Fruit fly (Drosophila melanogaster) whole organism, prepupa: Measurements from ENCODE around the gene up.
A peak's percentile ranks its signal among the peaks of the same experiment; 100 is the strongest.

Experiments
- Blimp-1 ChIP-seq: fragments of 200-800 bp; sonication (Bioruptor generic); optimal IDR thresholded peaks from 3 replicates; lab custom pipeline; 2017; ENCODE audit warnings: missing biosample characterization, missing genetic modification characterization, mild to moderate bottlenecking, moderate library complexity, missing genetic modification reagents
- CG10631 ChIP-seq: fragments of 200-800 bp; sonication (Bioruptor generic); optimal IDR thresholded peaks from 2 replicates; lab custom pipeline; 2016; ENCODE audit warnings: missing biosample characterization, missing genetic modification characterization
- CG10669 ChIP-seq: fragments of 200-800 bp; sonication (Bioruptor generic); optimal IDR thresholded peaks from 3 replicates; lab custom pipeline; 2018; ENCODE audit warnings: missing biosample characterization, mild to moderate bottlenecking, missing genetic modification characterization, moderate library complexity
- CG11762 ChIP-seq: fragments of 200-800 bp; sonication (Bioruptor generic); optimal IDR thresholded peaks from 3 replicates; lab custom pipeline; 2016; ENCODE audit warnings: missing biosample characterization, missing genetic modification characterization; ENCODE audit not compliant: insufficient read depth
- CG11902 ChIP-seq: fragments of 200-800 bp; sonication (Bioruptor generic); optimal IDR thresholded peaks from 3 replicates; lab custom pipeline; 2016; ENCODE audit warnings: missing biosample characterization, missing genetic modification characterization
- CG15336 ChIP-seq: fragments of 200-800 bp; sonication (Bioruptor generic); IDR thresholded peaks from 2 replicates; pipeline ENCODE4 v1.3.6; 2022; ENCODE audit warnings: missing biosample characterization, missing genetic modification characterization
- CG1621 ChIP-seq: fragments of 200-800 bp; sonication (Bioruptor generic); optimal IDR thresholded peaks from 3 replicates; lab custom pipeline; 2018; ENCODE audit warnings: missing biosample characterization, mild to moderate bottlenecking, missing genetic modification characterization
- CG16779 ChIP-seq: fragments of 200-800 bp; sonication (Bioruptor generic); optimal IDR thresholded peaks from 3 replicates; lab custom pipeline; 2017; ENCODE audit warnings: missing biosample characterization, mild to moderate bottlenecking, missing genetic modification characterization
- CG3032 ChIP-seq: fragments of 200-800 bp; optimal IDR thresholded peaks from 2 replicates; lab custom pipeline; 2019; ENCODE audit warnings: missing biosample characterization, mild to moderate bottlenecking, missing genetic modification characterization, moderate library complexity
- CG31627 ChIP-seq: fragments of 200-800 bp; sonication (Bioruptor generic); optimal IDR thresholded peaks from 3 replicates; lab custom pipeline; 2016; ENCODE audit warnings: missing biosample characterization, missing genetic modification characterization
- CG32006 ChIP-seq: fragments of 200-800 bp; sonication (Bioruptor generic); optimal IDR thresholded peaks from 3 replicates; lab custom pipeline; 2017; ENCODE audit warnings: missing biosample characterization, mild to moderate bottlenecking, missing genetic modification characterization
- CG3919 ChIP-seq: fragments of 200-800 bp; sonication (Bioruptor generic); optimal IDR thresholded peaks from 3 replicates; lab custom pipeline; 2016; ENCODE audit warnings: missing biosample characterization, missing genetic modification characterization
- CG6792 ChIP-seq: fragments of 200-800 bp; sonication (Bioruptor generic); optimal IDR thresholded peaks from 3 replicates; lab custom pipeline; 2016; ENCODE audit warnings: missing biosample characterization, missing genetic modification characterization
- CG6854 ChIP-seq: fragments of 200-800 bp; sonication (Bioruptor generic); optimal IDR thresholded peaks from 2 replicates; lab custom pipeline; 2017; ENCODE audit warnings: missing biosample characterization, mild to moderate bottlenecking, missing genetic modification characterization
- CG7368 ChIP-seq: fragments of 200-800 bp; sonication (Bioruptor generic); optimal IDR thresholded peaks from 3 replicates; lab custom pipeline; 2016; ENCODE audit warnings: missing biosample characterization, missing genetic modification characterization
- CG8119 ChIP-seq: fragments of 200-800 bp; sonication (Bioruptor generic); IDR thresholded peaks from 3 replicates; pipeline ENCODE4 v1.3.6; 2022; ENCODE audit warnings: missing biosample characterization, missing genetic modification characterization
- CG8319 ChIP-seq: fragments of 200-800 bp; sonication (Bioruptor generic); optimal IDR thresholded peaks from 3 replicates; lab custom pipeline; 2016; ENCODE audit warnings: missing biosample characterization, missing genetic modification characterization
- CG9139 ChIP-seq: fragments of 200-800 bp; sonication (Bioruptor generic); optimal IDR thresholded peaks from 3 replicates; lab custom pipeline; 2017; ENCODE audit warnings: missing biosample characterization, mild to moderate bottlenecking, missing genetic modification characterization
- Eip78C ChIP-seq: fragments of 200-800 bp; sonication (Bioruptor generic); peaks from one replicate; lab custom pipeline; 2016; ENCODE audit warnings: missing biosample characterization, missing genetic modification characterization
- Eip93F ChIP-seq: fragments of 200-800 bp; sonication (Bioruptor generic); optimal IDR thresholded peaks from 2 replicates; lab custom pipeline; 2016; ENCODE audit warnings: missing biosample characterization, mild to moderate bottlenecking, missing genetic modification characterization
- Ets21C ChIP-seq: fragments of 200-800 bp; sonication (Bioruptor generic); optimal IDR thresholded peaks from 3 replicates; lab custom pipeline; 2016; ENCODE audit warnings: missing biosample characterization, missing genetic modification characterization
- Ets96B ChIP-seq: fragments of 200-800 bp; optimal IDR thresholded peaks from 2 replicates; lab custom pipeline; 2019; ENCODE audit warnings: missing biosample characterization, mild to moderate bottlenecking, missing genetic modification characterization, moderate library complexity
- Hr38 ChIP-seq: sonication (Bioruptor generic); optimal IDR thresholded peaks from 2 replicates; lab custom pipeline; 2016; ENCODE audit warnings: missing biosample characterization, missing genetic modification characterization
- Hr39 ChIP-seq: fragments of 200-800 bp; sonication (Bioruptor generic); optimal IDR thresholded peaks from 2 replicates; lab custom pipeline; 2016; ENCODE audit warnings: missing biosample characterization, missing genetic modification characterization
- Lpt ChIP-seq: fragments of 200-800 bp; sonication (Bioruptor generic); optimal IDR thresholded peaks from 3 replicates; lab custom pipeline; 2016; ENCODE audit warnings: missing biosample characterization, missing genetic modification characterization
- Met ChIP-seq: fragments of 200-800 bp; sonication (Bioruptor generic); optimal IDR thresholded peaks from 3 replicates; lab custom pipeline; 2016; ENCODE audit warnings: missing biosample characterization, missing genetic modification characterization
- Sox102F ChIP-seq: fragments of 200-800 bp; sonication (Bioruptor generic); optimal IDR thresholded peaks from 2 replicates; lab custom pipeline; 2016; ENCODE audit warnings: missing biosample characterization, mild to moderate bottlenecking, missing genetic modification characterization
- Sox14 ChIP-seq: fragments of 200-800 bp; sonication (Bioruptor generic); optimal IDR thresholded peaks from 3 replicates; lab custom pipeline; 2016; ENCODE audit warnings: missing biosample characterization, missing genetic modification characterization
- Sox15 ChIP-seq: fragments of 200-800 bp; sonication (Bioruptor generic); optimal IDR thresholded peaks from 3 replicates; lab custom pipeline; 2016; ENCODE audit warnings: missing biosample characterization, missing genetic modification characterization
- achi ChIP-seq: fragments of 200-800 bp; sonication (Bioruptor generic); optimal IDR thresholded peaks from 3 replicates; lab custom pipeline; 2016; ENCODE audit warnings: missing biosample characterization, missing genetic modification characterization
- acj6 ChIP-seq: fragments of 200-800 bp; sonication (Bioruptor generic); optimal IDR thresholded peaks from 3 replicates; lab custom pipeline; 2016; ENCODE audit warnings: missing biosample characterization, missing genetic modification characterization
- cyc ChIP-seq: fragments of 200-800 bp; sonication (Bioruptor generic); optimal IDR thresholded peaks from 3 replicates; lab custom pipeline; 2016; ENCODE audit warnings: missing biosample characterization, missing genetic modification characterization
- dac ChIP-seq: fragments of 200-800 bp; sonication (Bioruptor generic); optimal IDR thresholded peaks from 2 replicates; lab custom pipeline; 2017; ENCODE audit warnings: missing biosample characterization, mild to moderate bottlenecking, missing genetic modification characterization
- dsx ChIP-seq: fragments of 200-800 bp; optimal IDR thresholded peaks from 3 replicates; lab custom pipeline; 2019; ENCODE audit warnings: missing biosample characterization, mild to moderate bottlenecking, missing genetic modification characterization, moderate library complexity; ENCODE audit not compliant: poor library complexity, severe bottlenecking
- eg ChIP-seq: fragments of 200-800 bp; sonication (Bioruptor generic); IDR thresholded peaks from 3 replicates; pipeline ENCODE4 v1.3.6; 2022; ENCODE audit warnings: missing biosample characterization, missing genetic modification characterization
- esn ChIP-seq: fragments of 200-800 bp; sonication (Bioruptor generic); optimal IDR thresholded peaks from 2 replicates; lab custom pipeline; 2016; ENCODE audit warnings: missing biosample characterization, mild to moderate bottlenecking, missing genetic modification characterization, moderate library complexity
- fd59A ChIP-seq: fragments of 200-800 bp; sonication (Bioruptor generic); optimal IDR thresholded peaks from 2 replicates; lab custom pipeline; 2017; ENCODE audit warnings: missing biosample characterization, mild to moderate bottlenecking, missing genetic modification characterization, missing genetic modification reagents
- fd85E ChIP-seq: fragments of 200-800 bp; sonication (Bioruptor generic); optimal IDR thresholded peaks from 3 replicates; lab custom pipeline; 2016; ENCODE audit warnings: missing biosample characterization, missing genetic modification characterization
- fkh ChIP-seq: fragments of 200-800 bp; sonication (Bioruptor generic); optimal IDR thresholded peaks from 3 replicates; lab custom pipeline; 2017; ENCODE audit warnings: missing biosample characterization, mild to moderate bottlenecking, missing genetic modification characterization, moderate library complexity
- lz ChIP-seq: fragments of 200-800 bp; sonication (Bioruptor generic); optimal IDR thresholded peaks from 3 replicates; lab custom pipeline; 2016; ENCODE audit warnings: missing biosample characterization, missing genetic modification characterization
- net ChIP-seq: fragments of 200-800 bp; sonication (Bioruptor generic); optimal IDR thresholded peaks from 3 replicates; lab custom pipeline; 2016; ENCODE audit warnings: missing biosample characterization, missing genetic modification characterization
- pdm3 ChIP-seq: fragments of 200-800 bp; sonication (Bioruptor generic); optimal IDR thresholded peaks from 3 replicates; lab custom pipeline; 2016; ENCODE audit warnings: missing biosample characterization, missing genetic modification characterization
- salr ChIP-seq, 2 experiments: fragments of 200-800 bp; sonication (Bioruptor generic); optimal IDR thresholded peaks; 3 replicates each; lab custom pipeline; 2016 to 2018; ENCODE audit warnings: missing biosample characterization in 2 of 2, missing genetic modification characterization in 2 of 2, mild to moderate bottlenecking in 1 of 2
- spab ChIP-seq: fragments of 200-800 bp; sonication (Bioruptor generic); optimal IDR thresholded peaks from 2 replicates; lab custom pipeline; 2017; ENCODE audit warnings: missing biosample characterization, mild to moderate bottlenecking, missing genetic modification characterization, missing genetic modification reagents
- svp ChIP-seq: fragments of 200-800 bp; sonication (Bioruptor generic); peaks from one replicate; lab custom pipeline; 2016; ENCODE audit warnings: missing biosample characterization, missing genetic modification characterization
- vri ChIP-seq: fragments of 200-800 bp; sonication (Bioruptor generic); optimal IDR thresholded peaks from 3 replicates; lab custom pipeline; 2016; ENCODE audit warnings: missing biosample characterization, mild to moderate bottlenecking, missing genetic modification characterization

The up gene

DNA sequence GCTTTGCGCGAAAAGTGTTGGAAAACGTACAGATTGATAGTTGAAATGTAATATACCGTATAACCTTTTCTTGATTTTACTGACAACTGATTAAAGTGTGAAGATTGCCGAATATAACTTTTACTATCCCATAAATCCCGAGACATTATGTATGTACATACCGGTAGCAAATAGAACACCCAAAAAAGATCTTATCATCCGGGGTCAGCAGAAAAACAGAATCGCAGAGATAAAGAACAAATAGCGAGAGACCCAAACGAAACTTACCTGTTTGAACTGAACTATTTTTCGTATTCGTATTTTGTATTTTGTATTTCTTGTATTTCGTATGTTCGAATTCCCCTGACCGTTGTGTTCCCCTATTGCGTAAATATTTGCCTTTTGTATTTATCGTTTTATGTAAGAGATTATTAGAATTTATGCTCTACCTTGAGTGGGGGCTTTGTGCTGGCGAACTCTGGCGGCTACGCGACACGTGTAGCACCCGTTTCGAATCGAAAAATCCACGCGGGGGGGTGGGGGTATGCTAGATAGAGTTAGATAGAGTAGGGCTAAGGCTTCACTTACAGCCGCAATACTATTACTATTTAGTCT is 31.0 kb upstream of the up start:
- peak; percentile 35 for TF ChIP-seq fkh
- TF ChIP-seq lz (GFP tag; lab: Kevin White, UChicago), result no peak

dm6 chrX:13632606-13633005 is 30.2 kb upstream of the up start:
- TF ChIP-seq fkh (peak; percentile 78), vri (GFP tag; lab: Kevin White, UChicago) (no peak)
- TF ChIP-seq, all 60 proteins: peak for 1

dm6 chrX:13630290-13630900 is 28.0 kb upstream of the up start:
- TF ChIP-seq CG11762 (GFP tag; lab: Kevin White, UChicago) (peak; percentile 2), Blimp-1 (GFP tag; lab: Kevin White, UChicago) (no peak), fd59A (GFP tag; lab: Kevin White, UChicago) (no peak), CG16779 (no peak), CG3919 (GFP tag; lab: Kevin White, UChicago) (peak; percentile 46), CG6792 (GFP tag; lab: Kevin White, UChicago) (peak; percentile 52), fkh (no peak), achi (GFP tag; lab: Kevin White, UChicago) (peak; percentile 47), dsx (GFP tag; lab: Kevin White, UChicago) (no peak), spab (GFP tag; lab: Kevin White, UChicago) (no peak), Met (GFP tag; lab: Kevin White, UChicago) (peak; percentile 51), dac (GFP tag; lab: Kevin White, UChicago) (no peak), CG10669 (GFP tag; lab: Kevin White, UChicago) (no peak), lz (GFP tag; lab: Kevin White, UChicago) (peak; percentile 62), CG9139 (GFP tag; lab: Kevin White, UChicago) (no peak), Eip93F (GFP tag; lab: Kevin White, UChicago) (no peak), CG8319 (peak; percentile 17), CG10631 (GFP tag; lab: Kevin White, UChicago) (peak; percentile 21), Hr38 (no peak), CG15336 (GFP tag; lab: Robert Waterston, UW) (peak; percentile 49; the same call in 1 of the 2 replicates), CG31627 (GFP tag; lab: Kevin White, UChicago) (peak; percentile 62), CG32006 (GFP tag; lab: Kevin White, UChicago) (peak; percentile 43), svp (GFP tag; lab: Kevin White, UChicago) (peak; percentile 85), esn (peak; percentile 66), Eip78C (GFP tag; lab: Kevin White, UChicago) (peak; percentile 78), CG6854 (GFP tag; lab: Kevin White, UChicago) (no peak), CG11902 (no peak), salr (GFP tag; optimal IDR thresholded peaks at IDR 0.05; lab: Kevin White, UChicago) (no peak), eg (GFP tag; lab: Robert Waterston, UW) (peak; percentile 52), Sox14 (GFP tag; lab: Kevin White, UChicago) (peak; percentile 30), fd85E (GFP tag; lab: Kevin White, UChicago) (no peak), pdm3 (peak; percentile 54), Ets21C (GFP tag; lab: Kevin White, UChicago) (peak; percentile 36), net (GFP tag; lab: Kevin White, UChicago) (peak; percentile 10), CG3032 (tag; lab: Kevin White, UChicago) (no peak), Sox15 (GFP tag; lab: Kevin White, UChicago) (peak; percentile 8), Sox102F (GFP tag; lab: Kevin White, UChicago) (peak; percentile 40), CG1621 (tag; lab: Kevin White, UChicago) (no peak), acj6 (GFP tag; lab: Kevin White, UChicago) (peak; percentile 31), vri (GFP tag; lab: Kevin White, UChicago) (peak; percentile 3), Lpt (GFP tag; lab: Kevin White, UChicago) (no peak), cyc (GFP tag; lab: Kevin White, UChicago) (peak; percentile 58), Ets96B (tag; lab: Kevin White, UChicago) (no peak), Hr39 (peak; percentile 65), CG8119 (0 out of 3 replicates have a peak, but pooled peaks have one; percentile 31), CG7368 (GFP tag; lab: Kevin White, UChicago) (no peak)
